Fruit fly (Drosophila melanogaster) whole organism, embryonic: Measurements from ENCODE around the gene CG3764.

ENCODE experiments used
- ATbp ChIP-seq: fragments of 200-800 bp; sonication (Bioruptor generic); optimal IDR thresholded peaks from 2 replicates; lab custom pipeline; 2017; ENCODE audit warnings: missing biosample characterization, mild to moderate bottlenecking, missing genetic modification characterization, missing genetic modification reagents
- Adf1 ChIP-seq: fragments of 200-800 bp; sonication (Bioruptor generic); IDR thresholded peaks from 2 replicates; pipeline ENCODE4 v1.3.6; 2022; ENCODE audit warnings: missing biosample characterization, missing genetic modification characterization
- Antp ChIP-seq: fragments of 200-800 bp; sonication (Bioruptor generic); optimal IDR thresholded peaks from 3 replicates; lab custom pipeline; 2016; ENCODE audit warnings: missing biosample characterization, missing genetic modification characterization
- Asciz ChIP-seq: fragments of 200-800 bp; sonication (Bioruptor generic); optimal IDR thresholded peaks from 2 replicates; lab custom pipeline; 2017; ENCODE audit warnings: missing biosample characterization, mild to moderate bottlenecking, missing genetic modification characterization, missing genetic modification reagents
- Blimp-1 ChIP-seq: fragments of 200-800 bp; sonication (Bioruptor generic); optimal IDR thresholded peaks from 3 replicates; lab custom pipeline; 2018; ENCODE audit warnings: missing biosample characterization, missing genetic modification characterization, mild to moderate bottlenecking, moderate library complexity, missing genetic modification reagents
- CG10543 ChIP-seq: fragments of 200-800 bp; sonication (Bioruptor generic); optimal IDR thresholded peaks from 3 replicates; lab custom pipeline; 2017; ENCODE audit warnings: missing biosample characterization, mild to moderate bottlenecking, missing genetic modification characterization, moderate library complexity
- CG11504 ChIP-seq: fragments of 200-800 bp; sonication (Bioruptor generic); optimal IDR thresholded peaks from 3 replicates; lab custom pipeline; 2019; ENCODE audit warnings: missing biosample characterization, mild to moderate bottlenecking, missing genetic modification characterization, moderate library complexity
- CG12071 ChIP-seq: fragments of 200-800 bp; sonication (Bioruptor generic); optimal IDR thresholded peaks from 3 replicates; lab custom pipeline; 2018; ENCODE audit warnings: missing biosample characterization, mild to moderate bottlenecking, missing genetic modification characterization
- CG14014 ChIP-seq: fragments of 200-800 bp; sonication (Bioruptor generic); IDR thresholded peaks from 2 replicates; pipeline ENCODE4 v1.3.6; 2022; ENCODE audit warnings: missing biosample characterization, missing genetic modification characterization
- CG14710 ChIP-seq: fragments of 200-800 bp; sonication (Bioruptor generic); optimal IDR thresholded peaks from 3 replicates; lab custom pipeline; 2019; ENCODE audit warnings: missing biosample characterization, mild to moderate bottlenecking, missing genetic modification characterization, moderate library complexity
- CG15514 ChIP-seq: fragments of 200-800 bp; sonication (Bioruptor generic); optimal IDR thresholded peaks from 3 replicates; lab custom pipeline; 2017; ENCODE audit warnings: missing biosample characterization, missing genetic modification characterization, mild to moderate bottlenecking, moderate library complexity, missing genetic modification reagents
- CG15601 ChIP-seq: fragments of 200-800 bp; sonication (Bioruptor generic); optimal IDR thresholded peaks from 3 replicates; lab custom pipeline; 2019; ENCODE audit warnings: missing biosample characterization, mild to moderate bottlenecking, missing genetic modification characterization, moderate library complexity
- CG17186 ChIP-seq: fragments of 200-800 bp; sonication (Bioruptor generic); optimal IDR thresholded peaks from 3 replicates; lab custom pipeline; 2017; ENCODE audit warnings: missing biosample characterization, missing genetic modification reagents, missing genetic modification characterization
- CG17328 ChIP-seq: fragments of 200-800 bp; sonication (Bioruptor generic); IDR thresholded peaks from 2 replicates; pipeline ENCODE4 v1.3.6; 2022; ENCODE audit warnings: missing biosample characterization, missing genetic modification characterization
- CG17359 ChIP-seq: fragments of 200-800 bp; sonication (Bioruptor generic); optimal IDR thresholded peaks from 3 replicates; lab custom pipeline; 2018; ENCODE audit warnings: missing biosample characterization, mild to moderate bottlenecking, missing genetic modification characterization, moderate library complexity
- CG18011 ChIP-seq: fragments of 200-800 bp; sonication (Bioruptor generic); optimal IDR thresholded peaks from 2 replicates; lab custom pipeline; 2017; ENCODE audit warnings: missing biosample characterization, missing genetic modification characterization, mild to moderate bottlenecking, moderate library complexity, missing genotype
- CG2678 ChIP-seq: fragments of 200-800 bp; sonication (Bioruptor generic); optimal IDR thresholded peaks from 3 replicates; lab custom pipeline; 2019; ENCODE audit warnings: missing biosample characterization, mild to moderate bottlenecking, missing genetic modification characterization, moderate library complexity
- CG32772 ChIP-seq: fragments of 200-800 bp; sonication (Bioruptor generic); IDR thresholded peaks from 2 replicates; pipeline ENCODE4 v1.3.6; 2022; ENCODE audit warnings: missing biosample characterization, missing genetic modification characterization
- CG33557 ChIP-seq: fragments of 200-800 bp; sonication (Bioruptor generic); optimal IDR thresholded peaks from 2 replicates; lab custom pipeline; 2019; ENCODE audit warnings: missing biosample characterization, mild to moderate bottlenecking, missing genetic modification characterization, moderate library complexity
- CG3407 ChIP-seq: fragments of 200-800 bp; sonication (Bioruptor generic); optimal IDR thresholded peaks from 2 replicates; lab custom pipeline; 2018; ENCODE audit warnings: missing biosample characterization, mild to moderate bottlenecking, missing genetic modification characterization
- CG6813 ChIP-seq: fragments of 200-800 bp; sonication (Bioruptor generic); optimal IDR thresholded peaks from 2 replicates; lab custom pipeline; 2017; ENCODE audit warnings: missing biosample characterization, missing genetic modification characterization, mild to moderate bottlenecking, moderate library complexity, missing genetic modification reagents
- CG7745 ChIP-seq: fragments of 200-800 bp; sonication (Bioruptor generic); optimal IDR thresholded peaks from 2 replicates; lab custom pipeline; 2018; ENCODE audit warnings: missing biosample characterization, mild to moderate bottlenecking, missing genetic modification characterization, moderate library complexity
- CG7987 ChIP-seq: fragments of 200-800 bp; sonication (Bioruptor generic); optimal IDR thresholded peaks from 2 replicates; lab custom pipeline; 2018; ENCODE audit warnings: missing biosample characterization, mild to moderate bottlenecking, missing genetic modification characterization, moderate library complexity
- CG9797 ChIP-seq: fragments of 200-800 bp; sonication (Bioruptor generic); optimal IDR thresholded peaks from 3 replicates; lab custom pipeline; 2018; ENCODE audit warnings: missing biosample characterization, mild to moderate bottlenecking, missing genetic modification characterization
- CrebB ChIP-seq: fragments of 200-800 bp; sonication (Bioruptor generic); optimal IDR thresholded peaks from 3 replicates; lab custom pipeline; 2018; ENCODE audit warnings: missing biosample characterization, mild to moderate bottlenecking, missing genetic modification characterization
- Dll ChIP-seq: fragments of 200-800 bp; sonication (Bioruptor generic); IDR thresholded peaks from 4 replicates; pipeline ENCODE4 v1.3.6; 2022; ENCODE audit warnings: missing biosample characterization, missing genetic modification characterization; ENCODE audit not compliant: partially characterized antibody
- Drgx ChIP-seq: fragments of 200-800 bp; sonication (Bioruptor generic); IDR thresholded peaks from 2 replicates; pipeline ENCODE4 v1.3.6; 2022; ENCODE audit warnings: missing biosample characterization, missing genetic modification characterization
- Eip74EF ChIP-seq, 2 experiments: fragments of 200-800 bp in 1 of 2; fragments of >200 bp in 1 of 2; sonication (Bioruptor generic) in 1 of 2; optimal IDR thresholded peaks; 2 replicates each; lab custom pipeline; 2017 to 2019; ENCODE audit warnings: missing biosample characterization in 2 of 2, missing genetic modification characterization in 2 of 2, mild to moderate bottlenecking in 1 of 2, moderate library complexity in 1 of 2
- MBD-R2 ChIP-seq: fragments of 200-800 bp; sonication (Bioruptor generic); IDR thresholded peaks from 2 replicates; pipeline ENCODE4 v1.3.6; 2022; ENCODE audit warnings: missing biosample characterization, missing genetic modification characterization
- MTF-1 ChIP-seq: fragments of 200-800 bp; sonication (Bioruptor generic); optimal IDR thresholded peaks from 2 replicates; lab custom pipeline; 2018; ENCODE audit warnings: missing biosample characterization, mild to moderate bottlenecking, missing genetic modification characterization, borderline replicate concordance
- Max ChIP-seq: fragments of 200-800 bp; sonication (Bioruptor generic); optimal IDR thresholded peaks from 2 replicates; lab custom pipeline; 2016; ENCODE audit warnings: missing biosample characterization, mild to moderate bottlenecking, missing genetic modification characterization
- Pdp1 ChIP-seq, 2 experiments: fragments of 200-800 bp; sonication (Bioruptor generic); optimal IDR thresholded peaks; 3 replicates each; lab custom pipeline; 2016; ENCODE audit warnings: missing biosample characterization in 2 of 2, missing genetic modification characterization in 2 of 2, mild to moderate bottlenecking in 1 of 2, moderate library complexity in 1 of 2
- Xrp1 ChIP-seq: fragments of 200-800 bp; sonication (Bioruptor generic); IDR thresholded peaks from 2 replicates; pipeline ENCODE4 v1.3.6; 2022; ENCODE audit warnings: missing biosample characterization, missing genetic modification characterization
- YL-1 ChIP-seq: fragments of 200-800 bp; sonication (Bioruptor generic); optimal IDR thresholded peaks from 3 replicates; lab custom pipeline; 2017; ENCODE audit warnings: missing biosample characterization, mild to moderate bottlenecking, missing genetic modification characterization
- chm ChIP-seq: fragments of 200-800 bp; sonication (Bioruptor generic); IDR thresholded peaks from 2 replicates; pipeline ENCODE4 v1.3.6; 2022; ENCODE audit warnings: missing biosample characterization, missing genetic modification characterization
- crol ChIP-seq: fragments of 200-800 bp; sonication (Bioruptor generic); IDR thresholded peaks from 2 replicates; pipeline ENCODE4 v1.3.6; 2022; ENCODE audit warnings: missing biosample characterization, missing genetic modification characterization
- cwo ChIP-seq: fragments of 200-800 bp; sonication (Bioruptor generic); optimal IDR thresholded peaks from 3 replicates; lab custom pipeline; 2017; ENCODE audit warnings: missing biosample characterization, missing genetic modification characterization, mild to moderate bottlenecking, moderate library complexity, missing genetic modification reagents
- esg ChIP-seq: fragments of 200-800 bp; sonication (Bioruptor generic); conservative IDR thresholded peaks from 2 replicates; pipeline ENCODE4 v1.3.6; 2022; ENCODE audit warnings: missing biosample characterization, missing genetic modification characterization
- grau ChIP-seq: fragments of 200-800 bp; optimal IDR thresholded peaks from 3 replicates; lab custom pipeline; 2019; ENCODE audit warnings: missing biosample characterization, mild to moderate bottlenecking, missing genetic modification characterization, moderate library complexity
- gsb ChIP-seq: fragments of 200-800 bp; sonication (Bioruptor generic); IDR thresholded peaks from 2 replicates; pipeline ENCODE4 v1.3.6; 2022; ENCODE audit warnings: missing biosample characterization, missing genetic modification characterization
- hb ChIP-seq: fragments of 200-800 bp; sonication (Bioruptor generic); IDR thresholded peaks from 3 replicates; pipeline ENCODE4 v1.3.6; 2022; ENCODE audit warnings: missing biosample characterization, missing genetic modification characterization; ENCODE audit not compliant: partially characterized antibody
- jing ChIP-seq: fragments of 200-800 bp; sonication (Bioruptor generic); optimal IDR thresholded peaks from 2 replicates; lab custom pipeline; 2018; ENCODE audit warnings: missing biosample characterization, mild to moderate bottlenecking, missing genetic modification characterization
- onecut ChIP-seq: fragments of 200-800 bp; sonication (Bioruptor generic); IDR thresholded peaks from 2 replicates; pipeline ENCODE4 v1.3.6; 2022; ENCODE audit warnings: missing biosample characterization, missing genetic modification characterization
- sim ChIP-seq: fragments of 200-800 bp; sonication (Bioruptor generic); IDR thresholded peaks from 2 replicates; pipeline ENCODE4 v1.3.6; 2022; ENCODE audit warnings: missing biosample characterization, missing genetic modification characterization
- sisA ChIP-seq: fragments of 200-800 bp; sonication (Bioruptor generic); IDR thresholded peaks from 2 replicates; pipeline ENCODE4 v1.3.6; 2022; ENCODE audit warnings: missing biosample characterization, missing genetic modification characterization
- sna ChIP-seq: fragments of 200-800 bp; sonication (Bioruptor generic); IDR thresholded peaks from 2 replicates; pipeline ENCODE4 v1.3.6; 2022; ENCODE audit warnings: missing biosample characterization, missing genetic modification characterization; ENCODE audit not compliant: partially characterized antibody
- ssp ChIP-seq: fragments of 200-800 bp; sonication (Bioruptor generic); IDR thresholded peaks from 2 replicates; pipeline ENCODE4 v1.3.6; 2022; ENCODE audit warnings: missing biosample characterization, missing genetic modification characterization
- z ChIP-seq: fragments of 200-800 bp; sonication (Bioruptor generic); IDR thresholded peaks from 3 replicates; pipeline ENCODE4 v1.3.6; 2022; ENCODE audit warnings: missing biosample characterization, missing genetic modification characterization
- zen ChIP-seq: fragments of 200-800 bp; sonication (Bioruptor generic); optimal IDR thresholded peaks from 3 replicates; lab custom pipeline; 2018; ENCODE audit warnings: missing biosample characterization, mild to moderate bottlenecking, missing genetic modification characterization, moderate library complexity

CG3764 gene

dm6 chr3L:17052388-17052905 is 40.1 kb upstream of the CG3764 start (continued):
- no peak for TF ChIP-seq CG15514 (GFP tag; lab: Kevin White, UChicago)
- peak; percentile 23 for TF ChIP-seq CG2678 (tag; lab: Kevin White, UChicago)
- TF ChIP-seq Xrp1 (GFP tag; lab: Robert Waterston, UW), result peak; percentile 45
- TF ChIP-seq CG14710, result peak; percentile 6
- peak; percentile 30 for TF ChIP-seq CG33557 (GFP tag; lab: Kevin White, UChicago)
- TF ChIP-seq sisA, result no peak
- no peak for TF ChIP-seq cwo (GFP tag; lab: Kevin White, UChicago)
- TF ChIP-seq zen (tag; lab: Kevin White, UChicago), result no peak
- peak; percentile 20 for TF ChIP-seq CG6813 (GFP tag; lab: Kevin White, UChicago)
- peak; percentile 5 for TF ChIP-seq Max (GFP tag; lab: Kevin White, UChicago)
- TF ChIP-seq CG3407, result no peak
- TF ChIP-seq z (GFP tag; lab: Robert Waterston, UW), result no peak
- no peak for TF ChIP-seq CG18011 (GFP tag; lab: Kevin White, UChicago)
- 0 out of 2 replicates have a peak, but pooled peaks have one; percentile 7 for TF ChIP-seq sim (GFP tag; lab: Robert Waterston, UW)
- TF ChIP-seq CG17359, result peak; percentile 51
- peak; percentile 13 for TF ChIP-seq Asciz (GFP tag; lab: Kevin White, UChicago)
- TF ChIP-seq grau (tag; lab: Kevin White, UChicago), result no peak
- no peak for TF ChIP-seq CG7745
- no peak for TF ChIP-seq CG17328 (GFP tag; lab: Robert Waterston, UW)
- TF ChIP-seq CG11504 (tag; lab: Kevin White, UChicago), result peak; percentile 35
- peak; percentile 40 for TF ChIP-seq CG15601
- peak; percentile 12 for TF ChIP-seq Blimp-1 (GFP tag; lab: Kevin White, UChicago)
- TF ChIP-seq esg, result no peak
- peak; percentile 19 for TF ChIP-seq ATbp (GFP tag; lab: Kevin White, UChicago)
- TF ChIP-seq Pdp1 (GFP tag; optimal IDR thresholded peaks at IDR 0.05; lab: Kevin White, UChicago), result peak in 1 of 2 experiments; percentile 30
- TF ChIP-seq CG17186 (GFP tag; lab: Kevin White, UChicago), result no peak
- TF ChIP-seq CG7987 (GFP tag; lab: Kevin White, UChicago), result no peak
- TF ChIP-seq Antp (GFP tag; lab: Kevin White, UChicago), result no peak

dm6 chr3L:17051472-17051871 is 39.1 kb upstream of the CG3764 start:
- TF ChIP-seq gsb (GFP tag; lab: Robert Waterston, UW) (no peak), CG32772 (GFP tag; lab: Robert Waterston, UW) (no peak), CG9797 (GFP tag; lab: Kevin White, UChicago) (no peak), Dll (GFP tag; lab: Robert Waterston, UW) (peak; percentile 48; the same call in 1 of the 4 replicates), CG12071 (GFP tag; lab: Kevin White, UChicago) (no peak), CrebB (tag; lab: Kevin White, UChicago) (no peak), jing (GFP tag; lab: Kevin White, UChicago) (no peak), chm (GFP tag; lab: Robert Waterston, UW) (no peak), crol (GFP tag; lab: Robert Waterston, UW) (peak; percentile 47; the same call in 1 of the 2 replicates), MBD-R2 (GFP tag; lab: Robert Waterston, UW) (0 out of 2 replicates have a peak, but pooled peaks have one; percentile 9), sna (GFP tag; lab: Robert Waterston, UW) (0 out of 2 replicates have a peak, but pooled peaks have one; percentile 10), Adf1 (GFP tag; lab: Robert Waterston, UW) (no peak), CG14014 (GFP tag; lab: Robert Waterston, UW) (no peak), Antp (GFP tag; lab: Kevin White, UChicago) (no peak), ssp (GFP tag; lab: Robert Waterston, UW) (no peak), YL-1 (GFP tag; lab: Kevin White, UChicago) (peak; percentile 7), CG10543 (GFP tag; lab: Kevin White, UChicago) (peak; percentile 1), MTF-1 (GFP tag; lab: Kevin White, UChicago) (no peak), onecut (GFP tag; lab: Robert Waterston, UW) (peak; percentile 96), Eip74EF (GFP tag; optimal IDR thresholded peaks at IDR 0.05; lab: Kevin White, UChicago) (peak in 1 of 2 experiments; percentile 14), hb (GFP tag; lab: Robert Waterston, UW) (no peak), Drgx (GFP tag; lab: Robert Waterston, UW) (no peak)
